Worm (Caenorhabditis elegans): ENCODE measurements around the gene cutc-1.

Gene cutc-1

ce11 chrIII:8354644-8355461, 48.6 kb downstream of the cutc-1 start, which contains the start of gene unc-116:
TSS of gene unc-116 (minus strand) at chrIII:8355174.
- no peak for TF ChIP-seq C34B4.2 (tag; optimal IDR thresholded peaks at IDR 0.05)
- TF ChIP-seq zip-4 (GFP tag; optimal IDR thresholded peaks at IDR 0.05) = peak; percentile 92
- TF ChIP-seq nhr-12 (tag; optimal IDR thresholded peaks at IDR 0.05) = no peak
- TF ChIP-seq tlp-1 (tag; optimal IDR thresholded peaks at IDR 0.05) = no peak
- TF ChIP-seq efl-3 (GFP tag; optimal IDR thresholded peaks at IDR 0.05) = no peak
- TF ChIP-seq alr-1 (tag; optimal IDR thresholded peaks at IDR 0.05; ENCODE audit: borderline replicate concordance) = no peak
- peak; percentile 54 for TF ChIP-seq ztf-4 (tag; optimal IDR thresholded peaks at IDR 0.05)
- peak; percentile 94 for TF ChIP-seq skn-1 (tag; optimal IDR thresholded peaks at IDR 0.05)
- no peak for TF ChIP-seq ceh-8 (GFP tag; optimal IDR thresholded peaks at IDR 0.05)
- TF ChIP-seq blmp-1 (tag; optimal IDR thresholded peaks at IDR 0.05) = peak; percentile 35
- TF ChIP-seq zag-1 (tag; optimal IDR thresholded peaks at IDR 0.05) = no peak
- TF ChIP-seq pax-3 (tag; optimal IDR thresholded peaks at IDR 0.05) = no peak
- TF ChIP-seq unc-98 (GFP tag; IDR thresholded peaks at IDR 0.05) = no peak
- peak; percentile 7 for TF ChIP-seq lin-13 (GFP tag; optimal IDR thresholded peaks at IDR 0.05)
- TF ChIP-seq nhr-76 (tag; optimal IDR thresholded peaks at IDR 0.05) = no peak
- peak; percentile 43 for TF ChIP-seq F16B12.6 (tag; optimal IDR thresholded peaks at IDR 0.05)
- TF ChIP-seq unc-62 (GFP tag; optimal IDR thresholded peaks at IDR 0.05) = no peak
- TF ChIP-seq fos-1 (tag; optimal IDR thresholded peaks at IDR 0.05) = peak; percentile 8
- peak; percentile 22 for TF ChIP-seq lir-3 (tag; optimal IDR thresholded peaks at IDR 0.05; ENCODE audit: poor library complexity)
- TF ChIP-seq tbx-2 (tag; optimal IDR thresholded peaks at IDR 0.05) = no peak
- TF ChIP-seq grh-1 (GFP tag; IDR thresholded peaks at IDR 0.05) = no peak
- no peak for TF ChIP-seq fkh-10 (GFP tag; optimal IDR thresholded peaks at IDR 0.05)
- TF ChIP-seq mab-9 (GFP tag; IDR thresholded peaks at IDR 0.05) = no peak
- TF ChIP-seq C16A3.4 (tag; optimal IDR thresholded peaks at IDR 0.05) = peak; percentile 34
- TF ChIP-seq ces-1 (GFP tag; optimal IDR thresholded peaks at IDR 0.05) = no peak
- no peak for TF ChIP-seq nhr-28 (tag; optimal IDR thresholded peaks at IDR 0.05)
- no peak for TF ChIP-seq nhr-90 (tag; optimal IDR thresholded peaks at IDR 0.05; ENCODE audit: poor library complexity)
- TF ChIP-seq egl-13 (tag; optimal IDR thresholded peaks at IDR 0.05) = peak; percentile 26
- TF ChIP-seq dpl-1 (GFP tag; optimal IDR thresholded peaks at IDR 0.05) = peak in 2 of 3 experiments; percentile 18 to 31
- no peak for TF ChIP-seq irx-1 (tag; optimal IDR thresholded peaks at IDR 0.05)
- TF ChIP-seq ceh-82 (tag; optimal IDR thresholded peaks at IDR 0.05) = peak; percentile 50 to 72 (median 58)
- TF ChIP-seq xbp-1 (tag; optimal IDR thresholded peaks at IDR 0.05) = no peak
- TF ChIP-seq mep-1 (tag; optimal IDR thresholded peaks at IDR 0.05) = peak; percentile 57
- TF ChIP-seq nhr-20 (tag; optimal IDR thresholded peaks at IDR 0.05) = no peak
- no peak for TF ChIP-seq mef-2 (tag; optimal IDR thresholded peaks at IDR 0.05)
- TF ChIP-seq rnt-1 (tag; optimal IDR thresholded peaks at IDR 0.05) = no peak
- peak; percentile 63 for TF ChIP-seq nhr-71 (tag; optimal IDR thresholded peaks at IDR 0.05)
- no peak for TF ChIP-seq ceh-63 (GFP tag; optimal IDR thresholded peaks at IDR 0.05)
- peak; percentile 2 for TF ChIP-seq unc-130 (tag; optimal IDR thresholded peaks at IDR 0.05)
- no peak for TF ChIP-seq C04F5.9 (tag; optimal IDR thresholded peaks at IDR 0.05)
- TF ChIP-seq fkh-4 (tag; optimal IDR thresholded peaks at IDR 0.05; ENCODE audit: borderline replicate concordance) = no peak
- TF ChIP-seq sox-4 (tag; optimal IDR thresholded peaks at IDR 0.05) = no peak
- TF ChIP-seq elt-3 (tag; optimal IDR thresholded peaks at IDR 0.05) = peak in 1 of 6 experiments; percentile 13
- TF ChIP-seq snu-23 (GFP tag; optimal IDR thresholded peaks at IDR 0.05) = peak; percentile 5
- peak; percentile 38 to 39 for TF ChIP-seq lin-35 (GFP tag; optimal IDR thresholded peaks at IDR 0.05)
- peak; percentile 9 for TF ChIP-seq snpc-4 (tag; optimal IDR thresholded peaks at IDR 0.05)
- TF ChIP-seq egl-27 (tag; optimal IDR thresholded peaks at IDR 0.05) = no peak
- TF ChIP-seq pag-3 (tag; optimal IDR thresholded peaks at IDR 0.05; ENCODE audit: borderline replicate concordance, insufficient read depth) = no peak
- no peak for TF ChIP-seq nhr-77 (tag; optimal IDR thresholded peaks at IDR 0.05)
- no peak for TF ChIP-seq ceh-88 (GFP tag; IDR thresholded peaks at IDR 0.05)
- TF ChIP-seq aly-2 (tag; optimal IDR thresholded peaks at IDR 0.05) = no peak
